Worm (Caenorhabditis elegans): ENCODE results near the gene cyp-33C11.

ce11 chrV:756169-756568 lies 43.4 kb upstream of the cyp-33C11 start, which contains the start of gene str-20:
- TF ChIP-seq nhr-237 (tag; optimal IDR thresholded peaks at IDR 0.05), result no peak
- no peak for TF ChIP-seq unc-62 (GFP tag; optimal IDR thresholded peaks at IDR 0.05 in 1 of 2)
- no peak for TF ChIP-seq unc-62 (tag; optimal IDR thresholded peaks at IDR 0.05)
- no peak for TF ChIP-seq nhr-6 (tag; optimal IDR thresholded peaks at IDR 0.05)
- TF ChIP-seq lsy-2 (tag; optimal IDR thresholded peaks at IDR 0.05), result no peak
- TF ChIP-seq R02D3.7 (tag; optimal IDR thresholded peaks at IDR 0.05), result no peak
- TF ChIP-seq ceh-82 (tag; optimal IDR thresholded peaks at IDR 0.05), result no peak
- TF ChIP-seq jun-1 (tag; optimal IDR thresholded peaks at IDR 0.05), result no peak
- no peak for TF ChIP-seq nhr-25 (tag; optimal IDR thresholded peaks at IDR 0.05; ENCODE audit: borderline replicate concordance, insufficient read depth)
